Fruit fly (Drosophila melanogaster) whole organism, embryonic: ENCODE results near the gene CG33647.

Source experiments
- CG12071 ChIP-seq: fragments of 200-800 bp; sonication (Bioruptor generic); optimal IDR thresholded peaks from 3 replicates; lab custom pipeline; 2018; ENCODE audit warnings: missing biosample characterization, mild to moderate bottlenecking, missing genetic modification characterization
- CG2199 ChIP-seq: fragments of 200-800 bp; sonication (Bioruptor generic); IDR thresholded peaks from 3 replicates; pipeline ENCODE4 v1.3.6; 2022; ENCODE audit warnings: missing biosample characterization, missing genetic modification characterization
- CG33557 ChIP-seq: fragments of 200-800 bp; sonication (Bioruptor generic); optimal IDR thresholded peaks from 2 replicates; lab custom pipeline; 2019; ENCODE audit warnings: missing biosample characterization, mild to moderate bottlenecking, missing genetic modification characterization, moderate library complexity
- CG3995 ChIP-seq: fragments of 200-800 bp; sonication (Bioruptor generic); optimal IDR thresholded peaks from 3 replicates; lab custom pipeline; 2016; ENCODE audit warnings: missing biosample characterization, missing genetic modification characterization
- CG6854 ChIP-seq: fragments of 200-800 bp; sonication (Bioruptor generic); optimal IDR thresholded peaks from 3 replicates; lab custom pipeline; 2017; ENCODE audit warnings: missing biosample characterization, mild to moderate bottlenecking, missing genetic modification characterization
- Kr ChIP-seq: fragments of 200-800 bp; sonication (Bioruptor generic); optimal IDR thresholded peaks from 2 replicates; lab custom pipeline; 2017; ENCODE audit warnings: missing biosample characterization, mild to moderate bottlenecking, missing genetic modification characterization
- Lpt ChIP-seq: fragments of >200 bp; optimal IDR thresholded peaks from 2 replicates; lab custom pipeline; 2018; ENCODE audit warnings: missing biosample characterization, missing genetic modification characterization
- Six4 ChIP-seq: fragments of 200-800 bp; sonication (Bioruptor generic); optimal IDR thresholded peaks from 2 replicates; lab custom pipeline; 2016; ENCODE audit warnings: missing biosample characterization, missing genetic modification characterization
- YL-1 ChIP-seq: fragments of 200-800 bp; sonication (Bioruptor generic); optimal IDR thresholded peaks from 3 replicates; lab custom pipeline; 2017; ENCODE audit warnings: missing biosample characterization, mild to moderate bottlenecking, missing genetic modification characterization
- btn ChIP-seq: fragments of 200-800 bp; sonication (Bioruptor generic); optimal IDR thresholded peaks from 2 replicates; lab custom pipeline; 2016; ENCODE audit warnings: missing biosample characterization, missing genetic modification characterization
- crp ChIP-seq, 2 experiments: fragments of 200-800 bp; sonication (Bioruptor generic); optimal IDR thresholded peaks; 2 replicates in 1 of 2; 3 replicates in 1 of 2; lab custom pipeline; 2017; ENCODE audit warnings: missing biosample characterization in 2 of 2, missing genetic modification characterization in 2 of 2, mild to moderate bottlenecking in 1 of 2, moderate library complexity in 1 of 2
- kay ChIP-seq: fragments of 200-800 bp; sonication (Bioruptor generic); optimal IDR thresholded peaks from 2 replicates; lab custom pipeline; 2016; ENCODE audit warnings: missing biosample characterization, missing genetic modification characterization
- sc ChIP-seq, 3 experiments: fragments of >200 bp in 2 of 3; fragments of 200-800 bp in 1 of 3; sonication (Bioruptor generic) in 1 of 3; optimal IDR thresholded peaks; 2 replicates in 2 of 3; 3 replicates in 1 of 3; lab custom pipeline; 2017; ENCODE audit warnings: mild to moderate bottlenecking in 1 of 3, missing biosample characterization in 1 of 3, missing genetic modification characterization in 1 of 3, missing genetic modification reagents in 1 of 3

- TF ChIP-seq crp (GFP tag; optimal IDR thresholded peaks at IDR 0.05; lab: Kevin White, UChicago) (no peak), Six4 (GFP tag; lab: Kevin White, UChicago) (no peak), CG12071 (GFP tag; lab: Kevin White, UChicago) (no peak), CG33557 (no peak), btn (no peak), Kr (no peak), CG2199 (GFP tag; lab: Robert Waterston, UW) (0 out of 3 replicates have a peak, but pooled peaks have one; percentile 42), kay (GFP tag; lab: Kevin White, UChicago) (no peak), CG6854 (no peak), Lpt (GFP tag; lab: Kevin White, UChicago) (no peak), CG3995 (GFP tag; lab: Kevin White, UChicago) (no peak), sc (optimal IDR thresholded peaks at IDR 0.05; lab: Kevin White, UChicago) (no peak), sc (GFP tag; optimal IDR thresholded peaks at IDR 0.05; lab: Kevin White, UChicago) (no peak), YL-1 (GFP tag; lab: Kevin White, UChicago) (no peak)
Measured at dm6 chr3L:19190791-19191190, 45.4 kb upstream of the CG33647 start.
